Worm (Caenorhabditis elegans): Measurements from ENCODE around the gene che-10.

DNA sequence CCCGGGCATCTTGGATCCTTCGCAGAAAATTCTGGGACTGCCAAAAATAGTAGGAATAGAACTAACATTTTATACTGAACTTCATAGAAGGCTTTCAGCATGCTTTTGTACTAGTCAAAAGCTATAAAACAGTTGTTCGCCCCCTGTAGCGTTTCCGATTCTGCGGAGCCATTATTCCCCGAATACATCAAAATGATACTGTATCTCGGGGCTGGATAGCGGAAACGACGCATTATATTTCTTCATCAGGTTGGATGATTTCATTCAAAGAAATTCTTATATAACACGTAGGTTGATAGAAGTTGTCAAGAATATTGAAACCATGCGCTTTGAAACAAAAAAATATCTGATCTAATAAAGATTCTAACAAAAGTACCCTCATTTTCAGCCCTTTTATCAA lies 20.2 kb downstream of the che-10 start, which contains the start of gene clec-137:
- TF ChIP-seq him-1 (tag; optimal IDR thresholded peaks at IDR 0.05) (no peak), W03F9.2 (tag; optimal IDR thresholded peaks at IDR 0.05) (no peak), dao-5 (tag; optimal IDR thresholded peaks at IDR 0.05) (no peak)
